Worm (Caenorhabditis elegans) whole organism, L2 larva: ENCODE measurements around the gene bath-39.
A peak's percentile ranks its signal among the peaks of the same experiment; 100 is the strongest.

ENCODE experiments used
- C34F6.9 ChIP-seq: fragments of 150-350 bp; optimal IDR thresholded peaks from 2 replicates; lab custom pipeline; 2014; ENCODE audit warnings: missing biosample characterization, missing genetic modification characterization
- F13H6.1 ChIP-seq: sonication (generic microtip); optimal IDR thresholded peaks from 2 replicates; lab custom pipeline; 2016; ENCODE audit warnings: missing genetic modification characterization, missing compliant biosample characterization
- R02D3.7 ChIP-seq: fragments of 150-350 bp; optimal IDR thresholded peaks from 2 replicates; lab custom pipeline; 2014; ENCODE audit warnings: missing biosample characterization, missing genetic modification characterization
- Y55F3AM.14 ChIP-seq: fragments of 200-800 bp; sonication (Bioruptor generic); optimal IDR thresholded peaks from 2 replicates; lab custom pipeline; 2018; ENCODE audit warnings: mild to moderate bottlenecking, missing genetic modification characterization, missing compliant biosample characterization
- ZK546.5 ChIP-seq: sonication (generic microtip); optimal IDR thresholded peaks from 2 replicates; lab custom pipeline; 2017; ENCODE audit warnings: missing biosample characterization, missing genetic modification characterization
- alr-1 ChIP-seq: fragments of 150-350 bp; optimal IDR thresholded peaks from 2 replicates; lab custom pipeline; 2014; ENCODE audit warnings: missing biosample characterization, missing genetic modification characterization
- ama-1 ChIP-seq: fragments of 150-350 bp; optimal IDR thresholded peaks from 2 replicates; lab custom pipeline; 2018; ENCODE audit warnings: inconsistent platforms
- blmp-1 ChIP-seq: sonication (generic microtip); optimal IDR thresholded peaks from 2 replicates; lab custom pipeline; 2017; ENCODE audit warnings: missing genetic modification characterization, mild to moderate bottlenecking, missing compliant biosample characterization, antibody characterized with exemption, moderate library complexity; ENCODE audit not compliant: insufficient read depth
- ceh-16 ChIP-seq: fragments of 150-350 bp; optimal IDR thresholded peaks from 2 replicates; lab custom pipeline; 2014; ENCODE audit warnings: missing biosample characterization, missing genetic modification characterization
- crh-2 ChIP-seq: sonication (generic microtip); optimal IDR thresholded peaks from 2 replicates; lab custom pipeline; 2017; ENCODE audit warnings: missing biosample characterization, missing genetic modification characterization
- egl-27 ChIP-seq: sonication (generic microtip); optimal IDR thresholded peaks from 3 replicates; lab custom pipeline; 2017; ENCODE audit warnings: missing biosample characterization, missing genetic modification reagents, missing genetic modification characterization
- elt-1 ChIP-seq: fragments of 150-350 bp; optimal IDR thresholded peaks from 2 replicates; lab custom pipeline; 2014; ENCODE audit warnings: missing biosample characterization, missing genetic modification characterization
- elt-3 ChIP-seq: sonication (generic microtip); optimal IDR thresholded peaks from 2 replicates; lab custom pipeline; 2017; ENCODE audit warnings: missing biosample characterization, missing genetic modification characterization
- fos-1 ChIP-seq: fragments of 150-350 bp; optimal IDR thresholded peaks from 2 replicates; lab custom pipeline; 2014; ENCODE audit warnings: missing biosample characterization, missing genetic modification characterization
- lin-11 ChIP-seq: fragments of 150-350 bp; sonication (generic microtip); optimal IDR thresholded peaks from 2 replicates; lab custom pipeline; 2014; ENCODE audit warnings: missing biosample characterization, missing genetic modification characterization, inconsistent platforms, mixed read lengths
- lsy-2 ChIP-seq, 2 experiments: fragments of 150-350 bp in 1 of 2; sonication (generic microtip) in 1 of 2; optimal IDR thresholded peaks; 2 replicates each; lab custom pipeline; 2014 to 2017; ENCODE audit warnings: missing biosample characterization in 2 of 2, missing genetic modification characterization in 2 of 2
- mab-5 ChIP-seq: fragments of 150-350 bp; optimal IDR thresholded peaks from 2 replicates; lab custom pipeline; 2014; ENCODE audit warnings: missing biosample characterization, missing genetic modification characterization
- mbf-1 ChIP-seq: sonication (generic microtip); optimal IDR thresholded peaks from 2 replicates; lab custom pipeline; 2017; ENCODE audit warnings: missing biosample characterization, missing genetic modification characterization
- nhr-10 ChIP-seq: sonication (generic microtip); optimal IDR thresholded peaks from 2 replicates; lab custom pipeline; 2017; ENCODE audit warnings: missing biosample characterization, missing genetic modification characterization
- nhr-11 ChIP-seq: fragments of 150-350 bp; optimal IDR thresholded peaks from 2 replicates; lab custom pipeline; 2014; ENCODE audit warnings: missing biosample characterization, missing genetic modification characterization
- nhr-12 ChIP-seq: fragments of 150-350 bp; optimal IDR thresholded peaks from 2 replicates; lab custom pipeline; 2014; ENCODE audit warnings: missing biosample characterization, missing genetic modification characterization
- nhr-129 ChIP-seq: fragments of 150-350 bp; optimal IDR thresholded peaks from 2 replicates; lab custom pipeline; 2014; ENCODE audit warnings: missing biosample characterization, missing genetic modification characterization
- nhr-21 ChIP-seq: fragments of 150-350 bp; optimal IDR thresholded peaks from 2 replicates; lab custom pipeline; 2014; ENCODE audit warnings: missing biosample characterization, missing genetic modification characterization
- nhr-23 ChIP-seq: fragments of 150-350 bp; optimal IDR thresholded peaks from 2 replicates; lab custom pipeline; 2014; ENCODE audit warnings: missing biosample characterization, missing genetic modification reagents, missing genetic modification characterization
- nhr-25 ChIP-seq: fragments of 150-350 bp; sonication (generic microtip); optimal IDR thresholded peaks from 3 replicates; lab custom pipeline; 2014; ENCODE audit warnings: missing biosample characterization, missing genetic modification characterization
- nhr-6 ChIP-seq: fragments of 150-350 bp; optimal IDR thresholded peaks from 2 replicates; lab custom pipeline; 2014; ENCODE audit warnings: missing biosample characterization, missing genetic modification characterization
- peb-1 ChIP-seq: fragments of 150-350 bp; optimal IDR thresholded peaks from 2 replicates; lab custom pipeline; 2014; ENCODE audit warnings: missing biosample characterization, missing genetic modification characterization
- skn-1 ChIP-seq: sonication (generic microtip); optimal IDR thresholded peaks from 2 replicates; lab custom pipeline; 2017; ENCODE audit warnings: missing biosample characterization, missing genetic modification characterization
- sma-3 ChIP-seq: sonication (generic microtip); optimal IDR thresholded peaks from 2 replicates; lab custom pipeline; 2016; ENCODE audit warnings: missing genetic modification reagents, missing genetic modification characterization, missing compliant biosample characterization
- unc-39 ChIP-seq: fragments of 150-350 bp; optimal IDR thresholded peaks from 2 replicates; lab custom pipeline; 2014; ENCODE audit warnings: missing biosample characterization, missing genetic modification characterization
- unc-55 ChIP-seq: fragments of 150-350 bp; sonication (generic microtip); optimal IDR thresholded peaks from 3 replicates; lab custom pipeline; 2014; ENCODE audit warnings: missing biosample characterization, missing genetic modification reagents, missing genetic modification characterization
- unc-62 ChIP-seq: fragments of 150-350 bp; optimal IDR thresholded peaks from 2 replicates; lab custom pipeline; 2014; ENCODE audit warnings: missing biosample characterization, missing genetic modification reagents, missing genetic modification characterization
- zag-1 ChIP-seq: fragments of 150-350 bp; optimal IDR thresholded peaks from 2 replicates; lab custom pipeline; 2014; ENCODE audit warnings: missing biosample characterization, missing genetic modification characterization
- ztf-11 ChIP-seq: sonication (generic microtip); optimal IDR thresholded peaks from 2 replicates; lab custom pipeline; 2017; ENCODE audit warnings: missing biosample characterization, missing genetic modification characterization

Gene bath-39

DNA sequence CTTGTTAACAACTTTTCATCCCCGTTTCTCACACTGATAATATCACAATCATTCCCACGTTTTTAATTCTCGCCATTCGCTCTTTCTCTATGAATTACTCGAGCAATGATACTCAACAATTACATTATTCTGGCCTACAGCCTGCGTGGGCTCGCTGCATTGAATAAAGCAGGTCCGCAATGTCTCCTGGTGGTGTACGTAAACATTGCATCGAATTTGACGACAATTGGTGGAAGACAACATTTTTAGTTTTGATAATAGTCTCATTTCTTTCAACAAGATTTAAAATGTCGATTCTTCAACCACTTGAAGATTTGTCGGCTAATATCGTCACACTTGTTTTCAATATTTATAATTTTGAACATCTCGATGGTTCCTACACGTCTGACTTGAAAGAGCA, at the start of gene bath-39:
Gene bath-39 (plus strand): TSS at position 137 of the 400 bp plus-strand sequence.
- TF ChIP-seq lsy-2 (tag; optimal IDR thresholded peaks at IDR 0.05; lab: Kevin White, UChicago), result peak in 1 of 2 experiments; percentile 33
- TF ChIP-seq unc-55 (GFP tag; lab: Kevin White, UChicago), result peak; percentile 37
- TF ChIP-seq mab-5 (tag; lab: Kevin White, UChicago), result no peak
- TF ChIP-seq C34F6.9 (tag; lab: Kevin White, UChicago), result peak; percentile 52
- peak; percentile 50 for TF ChIP-seq nhr-129 (tag; lab: Kevin White, UChicago)

ce11 chrV:13410688-13411087, 48.6 kb upstream of the bath-39 start, which contains the start of gene F53F1.4:
F53F1.4 (plus strand) TSS chrV:13411077.
- no peak for TF ChIP-seq C34F6.9 (tag; lab: Kevin White, UChicago)
- TF ChIP-seq sma-3, result no peak
- no peak for TF ChIP-seq nhr-6 (tag; lab: Kevin White, UChicago)
- no peak for TF ChIP-seq unc-62 (GFP tag; lab: Kevin White, UChicago)
- no peak for TF ChIP-seq crh-2 (tag; lab: Kevin White, UChicago)
- TF ChIP-seq ceh-16 (tag; lab: Kevin White, UChicago), result no peak
- TF ChIP-seq nhr-25 (tag; lab: Kevin White, UChicago), result peak; percentile 60
- TF ChIP-seq elt-1 (tag; lab: Kevin White, UChicago), result no peak
- no peak for TF ChIP-seq F13H6.1 (tag; lab: Kevin White, UChicago)
- TF ChIP-seq skn-1 (tag; lab: Kevin White, UChicago), result no peak
- no peak for TF ChIP-seq zag-1 (tag; lab: Kevin White, UChicago)
- no peak for TF ChIP-seq unc-39 (tag; lab: Kevin White, UChicago)
- no peak for TF ChIP-seq nhr-12 (tag; lab: Kevin White, UChicago)
- TF ChIP-seq Y55F3AM.14 (GFP tag; lab: Kevin White, UChicago), result no peak
- no peak for TF ChIP-seq lin-11 (tag; lab: Kevin White, UChicago)
- TF ChIP-seq blmp-1 (tag; lab: Kevin White, UChicago), result peak; percentile 30

ce11 chrV:13411225-13411991, 47.9 kb upstream of the bath-39 start:
- TF ChIP-seq blmp-1 (tag; lab: Kevin White, UChicago), result peak; percentile 65
- TF ChIP-seq alr-1, result no peak
- no peak for TF ChIP-seq F13H6.1 (tag; lab: Kevin White, UChicago)
- TF ChIP-seq nhr-6 (tag; lab: Kevin White, UChicago), result no peak
- TF ChIP-seq nhr-23 (tag; lab: Kevin White, UChicago), result no peak
- TF ChIP-seq lin-11 (tag; lab: Kevin White, UChicago), result no peak
- no peak for TF ChIP-seq unc-62 (GFP tag; lab: Kevin White, UChicago)
- TF ChIP-seq zag-1 (tag; lab: Kevin White, UChicago), result no peak
- no peak for TF ChIP-seq nhr-25 (tag; lab: Kevin White, UChicago)
- TF ChIP-seq elt-3 (tag; lab: Kevin White, UChicago), result peak; percentile 68
- TF ChIP-seq ama-1 (lab: Kevin White, UChicago), result peak; percentile 67
- no peak for TF ChIP-seq egl-27 (tag; lab: Kevin White, UChicago)
- TF ChIP-seq mab-5 (tag; lab: Kevin White, UChicago), result no peak
- TF ChIP-seq nhr-10, result no peak
- no peak for TF ChIP-seq C34F6.9 (tag; lab: Kevin White, UChicago)
- TF ChIP-seq fos-1, result no peak
- TF ChIP-seq nhr-129 (tag; lab: Kevin White, UChicago), result no peak
- no peak for TF ChIP-seq mbf-1 (tag; lab: Kevin White, UChicago)
- no peak for TF ChIP-seq ztf-11 (tag; lab: Kevin White, UChicago)
- no peak for TF ChIP-seq nhr-11 (tag; lab: Kevin White, UChicago)
- TF ChIP-seq, all 48 proteins: peak for 3

DNA sequence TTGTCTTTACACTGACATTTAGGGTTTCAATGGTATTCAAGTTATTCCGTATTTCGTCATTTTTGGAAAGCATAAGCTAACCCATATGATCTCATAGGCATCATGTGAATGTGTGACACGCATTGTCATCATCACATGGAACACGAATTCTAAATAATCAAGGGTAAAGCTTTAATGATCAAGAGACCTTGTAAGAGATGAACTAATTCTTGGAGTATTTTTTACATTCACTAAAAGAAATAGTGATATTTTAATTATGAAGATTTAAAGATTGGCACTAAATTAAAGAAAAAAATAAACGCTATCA, 47.3 kb upstream of the bath-39 start:
- TF ChIP-seq nhr-25 (tag; lab: Kevin White, UChicago) (peak; percentile 78), nhr-21 (tag; lab: Kevin White, UChicago) (peak; percentile 1), Y55F3AM.14 (GFP tag; lab: Kevin White, UChicago) (no peak)

- no peak for TF ChIP-seq sma-3
- TF ChIP-seq nhr-129 (tag; lab: Kevin White, UChicago), result no peak
- no peak for TF ChIP-seq elt-3 (tag; lab: Kevin White, UChicago)
- no peak for TF ChIP-seq ZK546.5
- no peak for TF ChIP-seq C34F6.9 (tag; lab: Kevin White, UChicago)
- TF ChIP-seq ztf-11 (tag; lab: Kevin White, UChicago), result no peak
- TF ChIP-seq blmp-1 (tag; lab: Kevin White, UChicago), result peak; percentile 3
- no peak for TF ChIP-seq R02D3.7 (tag; lab: Kevin White, UChicago)
- peak; percentile 47 for TF ChIP-seq nhr-21 (tag; lab: Kevin White, UChicago)
- TF ChIP-seq peb-1 (tag; lab: Kevin White, UChicago), result peak; percentile 38
These were observed 46.0 kb upstream of the bath-39 start for ce11 chrV:13413301-13413700.
